Worm (Caenorhabditis elegans): ENCODE data around the gene fat-7.

ce11 chrV:7123188-7123708, 29.7 kb downstream of the fat-7 start, which contains the start of gene lmd-5:
- TF ChIP-seq tra-4 (tag; optimal IDR thresholded peaks at IDR 0.05) = no peak
- no peak for TF ChIP-seq ceh-36 (tag; optimal IDR thresholded peaks at IDR 0.05)
- TF ChIP-seq F13C5.2 (tag; optimal IDR thresholded peaks at IDR 0.05) = no peak

All from whole organism, early embryonic.